Worm (Caenorhabditis elegans) whole organism, midembryonic: ENCODE measurements around the gene scl-10.

Experiments
- T22C8.4 ChIP-seq: fragments of 200-800 bp; sonication (Bioruptor generic); IDR thresholded peaks from 2 replicates; pipeline ENCODE4 v1.3.6; 2022; ENCODE audit warnings: missing genetic modification characterization, missing compliant biosample characterization
- cog-1 ChIP-seq: sonication (generic microtip); optimal IDR thresholded peaks from 2 replicates; lab custom pipeline; 2016; ENCODE audit warnings: missing genetic modification characterization, missing compliant biosample characterization
- med-1 ChIP-seq: sonication (generic microtip); optimal IDR thresholded peaks from 2 replicates; lab custom pipeline; 2017; ENCODE audit warnings: missing genetic modification characterization, mild to moderate bottlenecking, missing compliant biosample characterization, antibody characterized with exemption, missing genetic modification reagents; ENCODE audit not compliant: insufficient read depth
- ref-1 ChIP-seq: fragments of 200-800 bp; sonication (Bioruptor generic); conservative IDR thresholded peaks from 2 replicates; pipeline ENCODE4 v1.3.6; 2022; ENCODE audit warnings: missing genetic modification reagents, missing genetic modification characterization, missing compliant biosample characterization
- tab-1 ChIP-seq: fragments of 200-800 bp; sonication (Bioruptor generic); IDR thresholded peaks from 2 replicates; pipeline ENCODE4 v1.3.6; 2022; ENCODE audit warnings: missing genetic modification characterization, missing compliant biosample characterization
- ztf-29 ChIP-seq: fragments of 200-800 bp; sonication (Bioruptor generic); IDR thresholded peaks from 2 replicates; pipeline ENCODE4 v1.3.6; 2022; ENCODE audit warnings: missing genetic modification reagents, missing genetic modification characterization, missing compliant biosample characterization

DNA sequence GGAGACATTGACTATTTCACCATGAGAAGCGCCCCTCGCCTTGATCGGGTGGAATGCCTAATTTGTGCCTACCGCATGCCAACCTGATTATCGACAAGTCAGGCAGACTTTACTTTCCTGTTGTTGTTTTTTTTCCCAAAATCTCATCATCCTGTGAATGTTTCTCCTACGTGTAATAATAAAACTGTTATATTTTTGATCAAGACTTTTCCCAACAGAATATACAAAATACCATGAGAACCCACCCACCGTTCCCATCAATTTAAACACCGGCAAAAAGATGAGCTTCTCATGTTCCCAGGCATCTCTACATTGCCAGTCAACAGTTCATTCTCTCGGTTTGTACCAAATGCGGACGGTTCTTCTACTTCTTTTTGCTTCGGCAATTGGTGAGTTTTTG is 1.4 kb upstream of the scl-10 start, which contains the start of gene scl-9:
- TF ChIP-seq ref-1 (GFP tag; lab: Robert Waterston, UW) (no peak), med-1 (GFP tag; lab: Kevin White, UChicago) (no peak), cog-1 (tag; lab: Kevin White, UChicago) (no peak), T22C8.4 (GFP tag; lab: Robert Waterston, UW) (no peak), tab-1 (no peak), ztf-29 (no peak)
